Worm (Caenorhabditis elegans) whole organism, late embryonic: ENCODE results near the gene F26H11.4.

Experiments
- C38D4.7 ChIP-seq: fragments of 200-800 bp; sonication (Bioruptor generic); optimal IDR thresholded peaks from 2 replicates; lab custom pipeline; 2018; ENCODE audit warnings: mild to moderate bottlenecking, missing genetic modification characterization, moderate library complexity, missing compliant biosample characterization
- K02D7.2 ChIP-seq: sonication (generic microtip); optimal IDR thresholded peaks from 2 replicates; lab custom pipeline; 2017; ENCODE audit warnings: mild to moderate bottlenecking, missing genetic modification characterization, missing compliant biosample characterization
- K09A11.1 ChIP-seq: sonication (generic microtip); optimal IDR thresholded peaks from 2 replicates; lab custom pipeline; 2017; ENCODE audit warnings: antibody characterized with exemption, mild to moderate bottlenecking, missing genetic modification characterization, missing compliant biosample characterization; ENCODE audit not compliant: insufficient read depth
- T23F11.4 ChIP-seq: fragments of 200-800 bp; sonication (Bioruptor generic); optimal IDR thresholded peaks from 2 replicates; lab custom pipeline; 2018; ENCODE audit warnings: mild to moderate bottlenecking, missing genetic modification characterization, missing compliant biosample characterization
- Y22D7AL.16 ChIP-seq: sonication (generic microtip); optimal IDR thresholded peaks from 2 replicates; lab custom pipeline; 2016; ENCODE audit warnings: missing genetic modification characterization, missing compliant biosample characterization
- ahr-1 ChIP-seq: sonication (generic microtip); optimal IDR thresholded peaks from 2 replicates; lab custom pipeline; 2016; ENCODE audit warnings: missing genetic modification characterization, missing compliant biosample characterization
- ama-1 ChIP-seq: fragments of 150-350 bp; optimal IDR thresholded peaks from 2 replicates; lab custom pipeline; 2014
- ceh-14 ChIP-seq: sonication (generic microtip); optimal IDR thresholded peaks from 2 replicates; lab custom pipeline; 2016; ENCODE audit warnings: missing genotype, missing genetic modification characterization, missing compliant biosample characterization
- ceh-18 ChIP-seq: sonication (generic microtip); optimal IDR thresholded peaks from 2 replicates; lab custom pipeline; 2016; ENCODE audit warnings: missing genetic modification characterization, missing compliant biosample characterization
- ceh-2 ChIP-seq: sonication (generic microtip); optimal IDR thresholded peaks from 2 replicates; lab custom pipeline; 2016; ENCODE audit warnings: missing genotype, missing genetic modification characterization, missing compliant biosample characterization
- ceh-24 ChIP-seq: sonication (generic microtip); optimal IDR thresholded peaks from 2 replicates; lab custom pipeline; 2016; ENCODE audit warnings: mild to moderate bottlenecking, missing genetic modification characterization, missing compliant biosample characterization
- ceh-31 ChIP-seq: sonication (generic microtip); optimal IDR thresholded peaks from 2 replicates; lab custom pipeline; 2016; ENCODE audit warnings: missing genetic modification characterization, missing compliant biosample characterization
- ceh-34 ChIP-seq: sonication (generic microtip); optimal IDR thresholded peaks from 2 replicates; lab custom pipeline; 2016; ENCODE audit warnings: mild to moderate bottlenecking, missing genetic modification characterization, missing compliant biosample characterization
- ceh-9 ChIP-seq: sonication (generic microtip); optimal IDR thresholded peaks from 2 replicates; lab custom pipeline; 2016; ENCODE audit warnings: mild to moderate bottlenecking, missing genetic modification characterization, inconsistent platforms, missing compliant biosample characterization
- ets-4 ChIP-seq: sonication (generic microtip); optimal IDR thresholded peaks from 2 replicates; lab custom pipeline; 2016; ENCODE audit warnings: missing genetic modification characterization, missing compliant biosample characterization
- eyg-1 ChIP-seq: sonication (generic microtip); optimal IDR thresholded peaks from 2 replicates; lab custom pipeline; 2016; ENCODE audit warnings: missing genotype, missing genetic modification characterization, missing compliant biosample characterization
- fax-1 ChIP-seq: sonication (generic microtip); optimal IDR thresholded peaks from 2 replicates; lab custom pipeline; 2016; ENCODE audit warnings: missing genotype, missing genetic modification characterization, missing compliant biosample characterization
- fkh-6 ChIP-seq: sonication (generic microtip); optimal IDR thresholded peaks from 2 replicates; lab custom pipeline; 2016; ENCODE audit warnings: missing genetic modification characterization, missing compliant biosample characterization
- hlh-15 ChIP-seq: sonication (generic microtip); optimal IDR thresholded peaks from 2 replicates; lab custom pipeline; 2016; ENCODE audit warnings: missing genetic modification characterization, missing compliant biosample characterization
- hlh-6 ChIP-seq: sonication (generic microtip); optimal IDR thresholded peaks from 2 replicates; lab custom pipeline; 2016; ENCODE audit warnings: missing genotype, missing genetic modification characterization, missing compliant biosample characterization
- madf-2 ChIP-seq: sonication (generic microtip); optimal IDR thresholded peaks from 2 replicates; lab custom pipeline; 2017; ENCODE audit warnings: missing genetic modification characterization, missing compliant biosample characterization
- nhr-11 ChIP-seq: fragments of 150-350 bp; optimal IDR thresholded peaks from 2 replicates; lab custom pipeline; 2014; ENCODE audit warnings: missing biosample characterization, missing genetic modification characterization
- odd-2 ChIP-seq: sonication (generic microtip); optimal IDR thresholded peaks from 2 replicates; lab custom pipeline; 2017; ENCODE audit warnings: antibody characterized with exemption, mild to moderate bottlenecking, missing genetic modification characterization, missing compliant biosample characterization
- pag-3 ChIP-seq: sonication (generic microtip); optimal IDR thresholded peaks from 2 replicates; lab custom pipeline; 2016; ENCODE audit warnings: missing compliant biosample characterization, missing genetic modification characterization, borderline replicate concordance
- pax-1 ChIP-seq: fragments of 150-350 bp; optimal IDR thresholded peaks from 2 replicates; lab custom pipeline; 2014; ENCODE audit warnings: missing biosample characterization, missing genetic modification characterization
- pqm-1 ChIP-seq: sonication (generic microtip); optimal IDR thresholded peaks from 2 replicates; lab custom pipeline; 2016; ENCODE audit warnings: missing genetic modification characterization, missing compliant biosample characterization
- ref-2 ChIP-seq: sonication (generic microtip); optimal IDR thresholded peaks from 2 replicates; lab custom pipeline; 2016; ENCODE audit warnings: missing genetic modification characterization, missing compliant biosample characterization
- sdc-2 ChIP-seq: sonication (generic microtip); optimal IDR thresholded peaks from 2 replicates; lab custom pipeline; 2016; ENCODE audit warnings: missing genotype, missing genetic modification characterization, missing compliant biosample characterization
- sox-4 ChIP-seq: sonication (generic microtip); optimal IDR thresholded peaks from 2 replicates; lab custom pipeline; 2017; ENCODE audit warnings: mild to moderate bottlenecking, missing genetic modification characterization, inconsistent platforms, missing compliant biosample characterization
- syd-9 ChIP-seq: sonication (generic microtip); optimal IDR thresholded peaks from 2 replicates; lab custom pipeline; 2016; ENCODE audit warnings: mild to moderate bottlenecking, missing genetic modification characterization, moderate library complexity, missing compliant biosample characterization
- tbx-2 ChIP-seq: sonication (generic microtip); optimal IDR thresholded peaks from 2 replicates; lab custom pipeline; 2016; ENCODE audit warnings: missing genetic modification characterization, missing compliant biosample characterization
- ttx-3 ChIP-seq: sonication (generic microtip); optimal IDR thresholded peaks from 2 replicates; lab custom pipeline; 2016; ENCODE audit warnings: missing genetic modification reagents, missing genetic modification characterization, missing compliant biosample characterization
- unc-3 ChIP-seq, 2 experiments: fragments of 200-800 bp in 1 of 2; sonication (Bioruptor generic) in 1 of 2; sonication (generic microtip) in 1 of 2; conservative IDR thresholded peaks in 1 of 2; optimal IDR thresholded peaks in 1 of 2; 2 replicates each; pipeline versions ENCODE4 v1.3.6 to Lab custom; 2016 to 2022; ENCODE audit warnings: missing compliant biosample characterization in 2 of 2, missing genetic modification characterization in 2 of 2, missing genetic modification reagents in 1 of 2
- unc-42 ChIP-seq: sonication (generic microtip); optimal IDR thresholded peaks from 2 replicates; lab custom pipeline; 2016; ENCODE audit warnings: missing genotype, missing genetic modification characterization, missing compliant biosample characterization
- unc-55 ChIP-seq: sonication (generic microtip); optimal IDR thresholded peaks from 2 replicates; lab custom pipeline; 2017; ENCODE audit warnings: missing biosample characterization, missing genetic modification reagents, missing genetic modification characterization
- unc-86 ChIP-seq: sonication (generic microtip); optimal IDR thresholded peaks from 2 replicates; lab custom pipeline; 2016; ENCODE audit warnings: missing genetic modification characterization, missing compliant biosample characterization

Gene F26H11.4

ce11 chrII:14408312-14408711, at the start of gene F26H11.4:
Gene F26H11.4 (plus strand): TSS chrII:14408612.
- TF ChIP-seq C38D4.7 (GFP tag; lab: Kevin White, UChicago) = no peak
- no peak for TF ChIP-seq ceh-34 (tag; lab: Kevin White, UChicago)
- TF ChIP-seq ceh-24 (tag; lab: Kevin White, UChicago) = no peak
- TF ChIP-seq ref-2 = no peak
- TF ChIP-seq unc-42 = no peak
- no peak for TF ChIP-seq unc-3 (GFP tag; conservative IDR thresholded peaks at IDR 0.05; lab: Robert Waterston, UW)
- no peak for TF ChIP-seq unc-3 (tag; optimal IDR thresholded peaks at IDR 0.05; lab: Kevin White, UChicago)
- TF ChIP-seq ttx-3 = no peak
- TF ChIP-seq fax-1 = no peak
- TF ChIP-seq ets-4 (tag; lab: Kevin White, UChicago) = no peak
- TF ChIP-seq K09A11.1 (tag; lab: Kevin White, UChicago) = no peak
- TF ChIP-seq ceh-18 = no peak
- no peak for TF ChIP-seq unc-55
- no peak for TF ChIP-seq tbx-2
- no peak for TF ChIP-seq odd-2
- no peak for TF ChIP-seq sox-4 (tag; lab: Kevin White, UChicago)
- no peak for TF ChIP-seq unc-86 (tag; lab: Kevin White, UChicago)
- no peak for TF ChIP-seq ceh-2 (tag; lab: Kevin White, UChicago)

ce11 chrII:14359007-14359406, 49.4 kb upstream of the F26H11.4 start:
- TF ChIP-seq K02D7.2 (tag; lab: Kevin White, UChicago) (no peak), ceh-24 (tag; lab: Kevin White, UChicago) (no peak), pax-1 (no peak), pqm-1 (tag; lab: Kevin White, UChicago) (no peak), madf-2 (tag; lab: Kevin White, UChicago) (no peak), ceh-9 (no peak)

- no peak for TF ChIP-seq ahr-1 (tag; lab: Kevin White, UChicago)
- peak; percentile 8 for TF ChIP-seq sdc-2
- TF ChIP-seq fkh-6 (tag; lab: Kevin White, UChicago) = no peak
These were observed 47.7 kb upstream of the F26H11.4 start for ce11 chrII:14360675-14361074.

- TF ChIP-seq pag-3 (no peak), syd-9 (tag; lab: Kevin White, UChicago) (no peak), eyg-1 (tag; lab: Kevin White, UChicago) (no peak), unc-42 (no peak), pax-1 (no peak), T23F11.4 (GFP tag; lab: Kevin White, UChicago) (no peak), hlh-15 (no peak), sox-4 (tag; lab: Kevin White, UChicago) (no peak), nhr-11 (tag; lab: Kevin White, UChicago) (no peak), fkh-6 (tag; lab: Kevin White, UChicago) (no peak), ceh-18 (no peak), ceh-31 (tag; lab: Kevin White, UChicago) (no peak), ceh-34 (tag; lab: Kevin White, UChicago) (no peak), hlh-6 (tag; lab: Kevin White, UChicago) (no peak), ama-1 (no peak), ceh-14 (tag; lab: Kevin White, UChicago) (no peak), ref-2 (no peak), ets-4 (tag; lab: Kevin White, UChicago) (no peak), Y22D7AL.16 (tag; lab: Kevin White, UChicago) (no peak), ceh-24 (tag; lab: Kevin White, UChicago) (no peak)
- TF ChIP-seq, all 69 proteins: peak for 0
These were observed 46.7 kb upstream of the F26H11.4 start, which contains the start of gene tebp-1 for ce11 chrII:14361719-14362118. Gene tebp-1 (plus strand): TSS chrII:14362019.
